Fruit fly (Drosophila melanogaster) whole organism, wandering third instar larva: ENCODE data around the gene kkv.

Experiments used
- Abd-B ChIP-seq: fragments of >200 bp; optimal IDR thresholded peaks from 2 replicates; lab custom pipeline; 2017; ENCODE audit warnings: missing biosample characterization, missing genetic modification characterization
- CG32264 ChIP-seq: fragments of 200-800 bp; sonication (Bioruptor generic); optimal IDR thresholded peaks from 2 replicates; lab custom pipeline; 2016; ENCODE audit warnings: missing biosample characterization, missing genetic modification characterization
- CG9705 ChIP-seq: fragments of 200-800 bp; sonication (Bioruptor generic); optimal IDR thresholded peaks from 2 replicates; lab custom pipeline; 2018; ENCODE audit warnings: missing biosample characterization, mild to moderate bottlenecking, missing genetic modification characterization
- Dfd ChIP-seq: fragments of >200 bp; optimal IDR thresholded peaks from 2 replicates; lab custom pipeline; 2017; ENCODE audit warnings: missing biosample characterization, missing genetic modification characterization
- HLH106 ChIP-seq: fragments of 200-800 bp; optimal IDR thresholded peaks from 3 replicates; lab custom pipeline; 2019; ENCODE audit warnings: missing biosample characterization, mild to moderate bottlenecking, missing genetic modification characterization, moderate library complexity
- Mio ChIP-seq: sonication (Bioruptor generic); optimal IDR thresholded peaks from 2 replicates; lab custom pipeline; 2016; ENCODE audit warnings: missing biosample characterization, missing genetic modification characterization
- Myc ChIP-seq: fragments of >200 bp; optimal IDR thresholded peaks from 2 replicates; lab custom pipeline; 2017
- OdsH ChIP-seq: fragments of 200-800 bp; sonication (Bioruptor generic); optimal IDR thresholded peaks from 2 replicates; lab custom pipeline; 2016; ENCODE audit warnings: missing biosample characterization, mild to moderate bottlenecking, missing genetic modification characterization
- Rel ChIP-seq, 2 experiments: fragments of 200-800 bp; sonication (Bioruptor generic) in 1 of 2; optimal IDR thresholded peaks; 2 replicates in 1 of 2; 3 replicates in 1 of 2; lab custom pipeline; 2016 to 2019; ENCODE audit warnings: mild to moderate bottlenecking in 2 of 2, missing biosample characterization in 2 of 2, missing genetic modification characterization in 2 of 2, moderate library complexity in 1 of 2
- Sp1 ChIP-seq: fragments of 200-800 bp; sonication (Bioruptor generic); optimal IDR thresholded peaks from 3 replicates; lab custom pipeline; 2019; ENCODE audit warnings: missing biosample characterization, mild to moderate bottlenecking, missing genetic modification characterization, moderate library complexity
- Vsx2 ChIP-seq: fragments of 200-300, 225-300 bp; sonication (Bioruptor generic); optimal IDR thresholded peaks from 2 replicates; lab custom pipeline; 2018; ENCODE audit warnings: missing biosample characterization, missing genetic modification characterization; ENCODE audit not compliant: partially characterized antibody
- br ChIP-seq: fragments of 200-800 bp; sonication (Bioruptor generic); optimal IDR thresholded peaks from 2 replicates; lab custom pipeline; 2016; ENCODE audit warnings: missing biosample characterization, missing genetic modification characterization
- brk ChIP-seq: fragments of 200-800 bp; sonication (Bioruptor generic); optimal IDR thresholded peaks from 2 replicates; lab custom pipeline; 2016; ENCODE audit warnings: missing biosample characterization, mild to moderate bottlenecking, missing genetic modification characterization
- dl ChIP-seq, 2 experiments: fragments of 175-275, 200-275 bp in 1 of 2; fragments of 200-275 bp in 1 of 2; sonication (Bioruptor generic); optimal IDR thresholded peaks; lab custom pipeline; 2018; ENCODE audit warnings: mild to moderate bottlenecking in 2 of 2, missing biosample characterization in 2 of 2, missing genetic modification characterization in 2 of 2, moderate library complexity in 2 of 2; ENCODE audit not compliant: partially characterized antibody in 2 of 2, insufficient read depth in 1 of 2
- dsf ChIP-seq: sonication (Bioruptor generic); optimal IDR thresholded peaks from 2 replicates; lab custom pipeline; 2016; ENCODE audit warnings: missing biosample characterization, missing genetic modification characterization, borderline replicate concordance
- fru ChIP-seq: fragments of 200-800 bp; sonication (Bioruptor generic); optimal IDR thresholded peaks from 3 replicates; lab custom pipeline; 2016; ENCODE audit warnings: missing biosample characterization, mild to moderate bottlenecking, missing genetic modification characterization
- h ChIP-seq: fragments of 200-800 bp; sonication (Bioruptor generic); optimal IDR thresholded peaks from 3 replicates; lab custom pipeline; 2016; ENCODE audit warnings: missing biosample characterization, mild to moderate bottlenecking, missing genetic modification characterization
- jim ChIP-seq: fragments of 175-275, 200-325 bp; sonication (Bioruptor generic); optimal IDR thresholded peaks from 2 replicates; lab custom pipeline; 2016; ENCODE audit warnings: missing biosample characterization, mild to moderate bottlenecking, missing genetic modification characterization
- psq ChIP-seq: fragments of 200-800 bp; sonication (Bioruptor generic); optimal IDR thresholded peaks from 3 replicates; lab custom pipeline; 2017; ENCODE audit warnings: missing biosample characterization, mild to moderate bottlenecking, missing genetic modification characterization, moderate library complexity
- rgr ChIP-seq: fragments of 200-800 bp; sonication (Bioruptor generic); optimal IDR thresholded peaks from 3 replicates; lab custom pipeline; 2016; ENCODE audit warnings: missing biosample characterization, mild to moderate bottlenecking, missing genetic modification characterization
- sage ChIP-seq: fragments of 200-800 bp; sonication (Bioruptor generic); optimal IDR thresholded peaks from 2 replicates; lab custom pipeline; 2016; ENCODE audit warnings: missing biosample characterization, mild to moderate bottlenecking, missing genetic modification characterization
- sv ChIP-seq: fragments of 200-800 bp; sonication (Bioruptor generic); optimal IDR thresholded peaks from 3 replicates; lab custom pipeline; 2016; ENCODE audit warnings: missing biosample characterization, missing genetic modification characterization
- tai ChIP-seq: sonication (Bioruptor generic); optimal IDR thresholded peaks from 2 replicates; lab custom pipeline; 2016; ENCODE audit warnings: missing biosample characterization, missing genetic modification characterization
- usp ChIP-seq: fragments of >200 bp; optimal IDR thresholded peaks from 2 replicates; lab custom pipeline; 2017; ENCODE audit warnings: missing biosample characterization, missing genetic modification characterization
- woc ChIP-seq: sonication (Bioruptor generic); optimal IDR thresholded peaks from 2 replicates; lab custom pipeline; 2016; ENCODE audit warnings: missing biosample characterization, mild to moderate bottlenecking, missing genetic modification characterization

The kkv gene

dm6 chr3R:5393742-5394391 is 1.2 kb upstream of the kkv start, which contains the start of gene CG1172:
Gene CG1172 (plus strand): TSS chr3R:5393922.
- TF ChIP-seq OdsH (GFP tag; lab: Kevin White, UChicago) (peak; percentile 12), h (GFP tag; lab: Kevin White, UChicago) (peak; percentile 18), HLH106 (tag; lab: Kevin White, UChicago) (peak; percentile 8), CG9705 (GFP tag; lab: Kevin White, UChicago) (peak; percentile 12), Mio (GFP tag; lab: Kevin White, UChicago) (no peak)

dm6 chr3R:5392033-5392432 is 633 bp downstream of the kkv start:
- no peak for TF ChIP-seq Sp1 (GFP tag; lab: Kevin White, UChicago)
- TF ChIP-seq Vsx2 (GFP tag; lab: Kevin White, UChicago): peak; percentile 10
- no peak for TF ChIP-seq psq (GFP tag; lab: Kevin White, UChicago)
- TF ChIP-seq dsf (GFP tag; lab: Kevin White, UChicago): no peak

dm6 chr3R:5390095-5390663 is 2.5 kb downstream of the kkv start:
- TF ChIP-seq Rel (GFP tag; optimal IDR thresholded peaks at IDR 0.05; lab: Kevin White, UChicago): no peak
- TF ChIP-seq Rel (tag; optimal IDR thresholded peaks at IDR 0.05; lab: Kevin White, UChicago): no peak

- no peak for TF ChIP-seq Rel (GFP tag; optimal IDR thresholded peaks at IDR 0.05; lab: Kevin White, UChicago)
- no peak for TF ChIP-seq Rel (tag; optimal IDR thresholded peaks at IDR 0.05; lab: Kevin White, UChicago)
- TF ChIP-seq CG32264 (GFP tag; lab: Kevin White, UChicago): no peak
- TF ChIP-seq HLH106 (tag; lab: Kevin White, UChicago): no peak
- no peak for TF ChIP-seq dl (GFP tag; optimal IDR thresholded peaks at IDR 0.05; lab: Kevin White, UChicago; ENCODE audit: insufficient read depth in 1 of 2, partially characterized antibody in 2 of 2)
- no peak for TF ChIP-seq woc (GFP tag; lab: Kevin White, UChicago)
- no peak for TF ChIP-seq jim (GFP tag; lab: Kevin White, UChicago)
- TF ChIP-seq tai (GFP tag; lab: Kevin White, UChicago): no peak
- TF ChIP-seq CG9705 (GFP tag; lab: Kevin White, UChicago): no peak
- TF ChIP-seq fru (GFP tag; lab: Kevin White, UChicago): no peak
- no peak for TF ChIP-seq brk (GFP tag; lab: Kevin White, UChicago)
- no peak for TF ChIP-seq usp (GFP tag; lab: Kevin White, UChicago)
- no peak for TF ChIP-seq sv (GFP tag; lab: Kevin White, UChicago)
- TF ChIP-seq br (GFP tag; lab: Kevin White, UChicago): no peak
Measured at dm6 chr3R:5389435-5389834, 3.2 kb downstream of the kkv start.

dm6 chr3R:5389034-5389433 is 3.6 kb downstream of the kkv start:
- TF ChIP-seq Dfd (GFP tag; lab: Kevin White, UChicago) (no peak), h (GFP tag; lab: Kevin White, UChicago) (no peak), rgr (GFP tag; lab: Kevin White, UChicago) (no peak), Abd-B (GFP tag; lab: Kevin White, UChicago) (no peak), Myc (lab: Kevin White, UChicago) (no peak), Mio (GFP tag; lab: Kevin White, UChicago) (no peak), Sp1 (GFP tag; lab: Kevin White, UChicago) (no peak), Rel (GFP tag; optimal IDR thresholded peaks at IDR 0.05; lab: Kevin White, UChicago) (no peak), Rel (tag; optimal IDR thresholded peaks at IDR 0.05; lab: Kevin White, UChicago) (no peak), sv (GFP tag; lab: Kevin White, UChicago) (no peak), jim (GFP tag; lab: Kevin White, UChicago) (no peak), woc (GFP tag; lab: Kevin White, UChicago) (no peak), CG32264 (GFP tag; lab: Kevin White, UChicago) (no peak), OdsH (GFP tag; lab: Kevin White, UChicago) (no peak), brk (GFP tag; lab: Kevin White, UChicago) (no peak), sage (no peak), dsf (GFP tag; lab: Kevin White, UChicago) (no peak), br (GFP tag; lab: Kevin White, UChicago) (no peak), psq (GFP tag; lab: Kevin White, UChicago) (no peak)
